Fruit fly (Drosophila melanogaster): ENCODE results near the gene His4r.

The His4r gene

DNA sequence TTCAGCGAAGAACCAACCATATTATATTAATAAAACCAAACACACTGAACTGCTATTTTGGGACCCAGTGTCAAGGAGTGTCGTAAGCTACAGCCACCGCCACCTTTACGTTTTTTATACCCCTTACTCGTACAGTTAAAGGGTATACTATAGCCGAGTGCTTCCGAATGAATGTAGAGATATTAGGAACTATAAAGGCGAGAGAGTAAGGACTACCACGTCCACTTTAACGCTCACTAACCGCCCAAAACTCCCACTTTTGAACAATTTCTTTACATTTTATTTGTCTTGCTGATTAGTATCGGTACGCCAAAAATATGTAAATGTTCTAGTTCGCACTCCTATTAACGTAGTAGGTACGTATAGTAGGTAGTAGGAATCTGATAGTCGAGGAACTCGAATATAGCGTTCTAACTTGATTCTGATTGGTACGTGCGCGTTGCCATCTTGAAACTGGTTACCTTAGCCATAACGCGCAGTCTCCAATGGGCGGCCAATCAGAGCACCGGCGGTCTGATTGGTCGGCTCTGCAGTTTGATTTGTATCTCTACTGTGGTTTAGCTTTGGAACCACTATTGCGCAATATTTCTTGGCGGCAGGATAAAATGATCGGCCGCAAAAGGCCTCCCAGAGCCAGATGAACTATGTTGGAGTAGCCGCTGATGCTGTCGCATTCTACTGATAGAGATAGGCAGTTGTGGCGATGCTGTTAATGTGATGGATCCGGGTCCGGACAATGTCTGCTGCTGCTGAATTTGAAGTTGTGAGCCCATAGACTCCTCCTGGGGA lies 30.6 kb downstream of the His4r start (continued):
- TF ChIP-seq Drgx (GFP tag; IDR thresholded peaks at IDR 0.05) (0 out of 2 replicates have a peak, but pooled peaks have one; percentile 11), zfh2 (GFP tag; optimal IDR thresholded peaks at IDR 0.05) (peak; percentile 2), CG14860 (GFP tag; IDR thresholded peaks at IDR 0.05; ENCODE audit: partially characterized antibody) (peak; percentile 43; the same call in 1 of the 3 replicates), CG3838 (GFP tag; optimal IDR thresholded peaks at IDR 0.05) (no peak), CG2120 (GFP tag; optimal IDR thresholded peaks at IDR 0.05) (peak; percentile 0), CG7839 (tag; optimal IDR thresholded peaks at IDR 0.05) (peak; percentile 24), insv (GFP tag; optimal IDR thresholded peaks at IDR 0.05) (peak; percentile 97 to 100), Nf-YA (GFP tag; IDR thresholded peaks at IDR 0.05) (peak; percentile 66), hb (GFP tag; IDR thresholded peaks at IDR 0.05; ENCODE audit: partially characterized antibody) (peak; percentile 56; the same call in 1 of the 3 replicates), eve (GFP tag; optimal IDR thresholded peaks at IDR 0.05) (no peak), CG14014 (GFP tag; IDR thresholded peaks at IDR 0.05) (0 out of 2 replicates have a peak, but pooled peaks have one; percentile 7), CkIIα-i1 (GFP tag; IDR thresholded peaks at IDR 0.05) (no peak), CG16813 (GFP tag; IDR thresholded peaks at IDR 0.05; ENCODE audit: partially characterized antibody) (peak; percentile 55; the same call in 1 of the 3 replicates), zen (tag; optimal IDR thresholded peaks at IDR 0.05) (peak; percentile 9), Ada2b (GFP tag; IDR thresholded peaks at IDR 0.05) (no peak), E2f1 (GFP tag; IDR thresholded peaks at IDR 0.05) (no peak), Nf-YB (GFP tag; optimal IDR thresholded peaks at IDR 0.05) (peak; percentile 99), Elba2 (GFP tag; optimal IDR thresholded peaks at IDR 0.05) (peak; percentile 98), sob (GFP tag; IDR thresholded peaks at IDR 0.05) (no peak), Nf-YC (tag; optimal IDR thresholded peaks at IDR 0.05) (peak; percentile 100), Hmx (GFP tag; optimal IDR thresholded peaks at IDR 0.05) (no peak), CG9817 (tag; optimal IDR thresholded peaks at IDR 0.05) (no peak), Hmr (GFP tag; optimal IDR thresholded peaks at IDR 0.05) (peak; percentile 2), Pdp1 (GFP tag; optimal IDR thresholded peaks at IDR 0.05) (peak in 1 of 2 experiments; percentile 70)

DNA sequence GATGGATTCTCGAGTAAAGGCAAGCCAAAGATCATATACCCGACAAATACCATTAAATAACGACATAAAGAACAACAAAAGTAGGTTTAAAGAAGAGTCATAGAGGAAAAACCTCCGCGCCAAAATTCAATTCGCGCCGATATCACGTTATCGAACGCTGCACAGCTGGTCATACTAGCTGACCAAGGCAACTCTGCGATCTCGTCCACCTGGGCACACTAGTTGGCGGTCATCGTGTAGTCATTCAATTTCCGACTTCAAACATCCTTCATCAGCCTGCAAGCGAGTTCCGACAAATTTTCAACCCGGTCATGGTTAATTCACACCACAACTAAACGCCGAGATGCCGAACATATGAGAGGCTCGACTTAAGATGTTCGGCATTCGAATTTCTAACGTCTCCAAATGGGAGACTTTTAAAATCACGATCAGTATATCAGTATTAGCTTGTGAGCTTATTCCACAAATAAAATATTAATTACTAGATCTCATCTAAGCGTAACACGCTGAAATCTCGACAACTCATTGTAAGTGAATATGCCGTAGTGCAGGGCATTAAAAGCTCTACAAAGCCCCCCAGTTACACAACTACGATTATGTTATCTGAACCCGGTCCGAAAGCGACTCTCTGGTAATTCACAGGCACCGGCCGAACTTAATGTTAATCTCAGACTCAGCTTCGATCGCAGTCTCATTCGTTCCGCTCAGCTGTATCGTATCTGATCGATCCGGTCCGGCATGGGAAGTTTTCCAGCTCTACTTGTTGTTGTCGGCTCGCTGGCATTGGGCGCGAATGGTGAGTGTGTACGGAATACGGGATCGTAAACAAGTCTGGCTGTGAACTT lies 31.4 kb downstream of the His4r start, which contains the start of gene CG3505:
Gene CG3505 (plus strand): TSS at position 688 of the 845 bp plus-strand sequence.
- TF ChIP-seq trem (tag; optimal IDR thresholded peaks at IDR 0.05): peak; percentile 36
- TF ChIP-seq HHEX (GFP tag; optimal IDR thresholded peaks at IDR 0.05): peak; percentile 70
- TF ChIP-seq CG4820 (GFP tag; optimal IDR thresholded peaks at IDR 0.05): peak; percentile 9
- peak; percentile 56; the same call in 2 of the 3 replicates for TF ChIP-seq Dbx (GFP tag; IDR thresholded peaks at IDR 0.05)
- 0 out of 2 replicates have a peak, but pooled peaks have one; percentile 19 for TF ChIP-seq MBD-R2 (GFP tag; IDR thresholded peaks at IDR 0.05)
- TF ChIP-seq mirr (GFP tag; optimal IDR thresholded peaks at IDR 0.05): no peak
- peak in 1 of 2 experiments; percentile 60 for TF ChIP-seq crp (GFP tag; optimal IDR thresholded peaks at IDR 0.05)
- TF ChIP-seq Myb (GFP tag; optimal IDR thresholded peaks at IDR 0.05): peak; percentile 57
- 0 out of 3 replicates have a peak, but pooled peaks have one; percentile 36 for TF ChIP-seq dysf (GFP tag; IDR thresholded peaks at IDR 0.05)
- TF ChIP-seq Opbp (GFP tag; IDR thresholded peaks at IDR 0.05; ENCODE audit: partially characterized antibody): peak; percentile 43; the same call in 1 of the 3 replicates
- peak; percentile 7 for TF ChIP-seq CG3995 (GFP tag; optimal IDR thresholded peaks at IDR 0.05)
- peak; percentile 30 for TF ChIP-seq gro (GFP tag; optimal IDR thresholded peaks at IDR 0.05)
- peak; percentile 24 for TF ChIP-seq CG12219 (GFP tag; optimal IDR thresholded peaks at IDR 0.05)
- TF ChIP-seq corto (GFP tag; optimal IDR thresholded peaks at IDR 0.05): no peak
- peak; percentile 94 for TF ChIP-seq Dref (GFP tag; IDR thresholded peaks at IDR 0.05)
- no peak for TF ChIP-seq fru (optimal IDR thresholded peaks at IDR 0.05)
- peak; percentile 50 for TF ChIP-seq Rfx (GFP tag; IDR thresholded peaks at IDR 0.05)
- TF ChIP-seq Lhr (GFP tag; optimal IDR thresholded peaks at IDR 0.05): peak; percentile 61
- no peak for TF ChIP-seq Abd-B (GFP tag; optimal IDR thresholded peaks at IDR 0.05)
- peak; percentile 41 for TF ChIP-seq CG7839 (tag; optimal IDR thresholded peaks at IDR 0.05)
- peak; percentile 40 for TF ChIP-seq HLH3B (GFP tag; IDR thresholded peaks at IDR 0.05)
- TF ChIP-seq CG18011 (GFP tag; optimal IDR thresholded peaks at IDR 0.05): peak; percentile 6
- TF ChIP-seq CG4328 (GFP tag; optimal IDR thresholded peaks at IDR 0.05): peak; percentile 40
- peak; percentile 78 for TF ChIP-seq Med (GFP tag)
